Worm (Caenorhabditis elegans): ENCODE measurements around the gene crb-3.

Gene crb-3

ce11 chrX:9226904-9227303 is 23.3 kb downstream of the crb-3 start:
- TF ChIP-seq pag-3 (tag; optimal IDR thresholded peaks at IDR 0.05; ENCODE audit: borderline replicate concordance) (no peak), ztf-16 (tag; optimal IDR thresholded peaks at IDR 0.05) (no peak), eyg-1 (tag; optimal IDR thresholded peaks at IDR 0.05) (no peak), T23F11.4 (GFP tag; optimal IDR thresholded peaks at IDR 0.05) (no peak), lin-11 (tag; optimal IDR thresholded peaks at IDR 0.05) (no peak)

- TF ChIP-seq tbx-2 (tag; optimal IDR thresholded peaks at IDR 0.05) (no peak), hlh-15 (tag; optimal IDR thresholded peaks at IDR 0.05) (no peak), rnt-1 (tag; optimal IDR thresholded peaks at IDR 0.05) (peak; percentile 73), unc-3 (GFP tag; conservative IDR thresholded peaks at IDR 0.05) (no peak), unc-3 (tag; optimal IDR thresholded peaks at IDR 0.05) (no peak), pag-3 (tag; optimal IDR thresholded peaks at IDR 0.05; ENCODE audit: borderline replicate concordance) (no peak), sox-4 (tag; optimal IDR thresholded peaks at IDR 0.05) (no peak), unc-55 (GFP tag; optimal IDR thresholded peaks at IDR 0.05) (peak; percentile 19), fax-1 (tag; optimal IDR thresholded peaks at IDR 0.05) (no peak), pat-9 (tag; optimal IDR thresholded peaks at IDR 0.05) (no peak)
Measured at ce11 chrX:9228441-9228840, 24.9 kb downstream of the crb-3 start.

- no peak for TF ChIP-seq hlh-8 (tag; optimal IDR thresholded peaks at IDR 0.05)
- TF ChIP-seq ceh-22 (tag; optimal IDR thresholded peaks at IDR 0.05): no peak
- no peak for TF ChIP-seq elt-2 (tag; optimal IDR thresholded peaks at IDR 0.05)
- no peak for TF ChIP-seq ztf-16 (tag; optimal IDR thresholded peaks at IDR 0.05)
- no peak for TF ChIP-seq K02D7.2 (tag; optimal IDR thresholded peaks at IDR 0.05)
- TF ChIP-seq fkh-6 (tag; optimal IDR thresholded peaks at IDR 0.05): no peak
- TF ChIP-seq lim-6 (tag; optimal IDR thresholded peaks at IDR 0.05): no peak
- no peak for TF ChIP-seq pqm-1 (tag; optimal IDR thresholded peaks at IDR 0.05)
- no peak for TF ChIP-seq hlh-6 (tag; optimal IDR thresholded peaks at IDR 0.05)
- no peak for TF ChIP-seq ceh-9 (tag; optimal IDR thresholded peaks at IDR 0.05)
- no peak for TF ChIP-seq pros-1 (tag; optimal IDR thresholded peaks at IDR 0.05)
Measured at ce11 chrX:9230322-9230721, 26.8 kb downstream of the crb-3 start.

ce11 chrX:9231556-9231955 is 28.0 kb downstream of the crb-3 start:
- TF ChIP-seq sox-4 (tag; optimal IDR thresholded peaks at IDR 0.05): no peak
- no peak for TF ChIP-seq ceh-24 (tag; optimal IDR thresholded peaks at IDR 0.05)
- TF ChIP-seq mec-3 (tag; optimal IDR thresholded peaks at IDR 0.05; ENCODE audit: borderline replicate concordance): no peak
- TF ChIP-seq odd-2 (tag; optimal IDR thresholded peaks at IDR 0.05): no peak
- no peak for TF ChIP-seq tbx-2 (tag; optimal IDR thresholded peaks at IDR 0.05)
- no peak for TF ChIP-seq nfya-1 (tag; optimal IDR thresholded peaks at IDR 0.05)
- no peak for TF ChIP-seq ceh-31 (tag; optimal IDR thresholded peaks at IDR 0.05)
- no peak for TF ChIP-seq unc-55 (GFP tag; optimal IDR thresholded peaks at IDR 0.05)
- no peak for TF ChIP-seq ceh-48 (tag; optimal IDR thresholded peaks at IDR 0.05)
- no peak for TF ChIP-seq pag-3 (tag; optimal IDR thresholded peaks at IDR 0.05; ENCODE audit: borderline replicate concordance)
- TF ChIP-seq ceh-34 (tag; optimal IDR thresholded peaks at IDR 0.05): no peak
- TF ChIP-seq hlh-13 (GFP tag; optimal IDR thresholded peaks at IDR 0.05): no peak
- TF ChIP-seq tbx-7 (tag; optimal IDR thresholded peaks at IDR 0.05): no peak
- TF ChIP-seq T23F11.4 (GFP tag; optimal IDR thresholded peaks at IDR 0.05): no peak
- no peak for TF ChIP-seq elt-4 (tag; optimal IDR thresholded peaks at IDR 0.05)
- TF ChIP-seq ceh-22 (tag; optimal IDR thresholded peaks at IDR 0.05): no peak
- TF ChIP-seq sox-2 (GFP tag; IDR thresholded peaks at IDR 0.05): no peak
- no peak for TF ChIP-seq ama-1 (optimal IDR thresholded peaks at IDR 0.05)

- TF ChIP-seq hlh-8 (tag; optimal IDR thresholded peaks at IDR 0.05) (no peak), madf-2 (tag; optimal IDR thresholded peaks at IDR 0.05) (no peak), ceh-30 (tag; optimal IDR thresholded peaks at IDR 0.05) (no peak), lin-11 (tag; optimal IDR thresholded peaks at IDR 0.05) (no peak), ceh-9 (tag; optimal IDR thresholded peaks at IDR 0.05) (no peak), unc-55 (GFP tag; optimal IDR thresholded peaks at IDR 0.05) (no peak), sox-2 (GFP tag; IDR thresholded peaks at IDR 0.05) (no peak), pag-3 (tag; optimal IDR thresholded peaks at IDR 0.05; ENCODE audit: borderline replicate concordance) (no peak)
Measured at ce11 chrX:9232037-9232436, 28.5 kb downstream of the crb-3 start, which contains the start of gene vav-1. TSS of gene vav-1 (minus strand) at chrX:9232137.
